Worm (Caenorhabditis elegans): ENCODE data around the gene B0303.16.

Gene B0303.16

DNA sequence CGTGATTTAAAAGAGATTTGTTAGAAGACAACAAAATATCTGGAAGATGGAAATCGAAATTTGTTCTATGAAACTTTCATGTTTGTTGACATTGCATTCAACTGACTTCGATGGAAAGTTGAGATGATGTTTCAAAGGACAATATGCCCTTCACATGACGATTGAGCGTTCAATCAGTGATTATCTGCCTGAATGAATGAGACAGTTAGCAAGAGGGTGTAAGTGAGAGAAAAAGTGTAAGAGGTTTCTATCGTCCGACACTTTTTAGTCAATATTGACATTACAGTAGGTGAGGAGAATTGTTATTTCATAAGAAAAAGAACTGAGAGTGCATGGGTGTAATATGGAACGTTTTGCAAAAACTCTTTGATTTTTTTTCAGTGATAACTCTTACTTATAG, 28.4 kb downstream of the B0303.16 start:
- TF ChIP-seq lin-11 (tag; optimal IDR thresholded peaks at IDR 0.05) (no peak), elt-1 (tag; optimal IDR thresholded peaks at IDR 0.05) (no peak), nhr-12 (tag; optimal IDR thresholded peaks at IDR 0.05) (no peak), nhr-21 (tag; optimal IDR thresholded peaks at IDR 0.05) (no peak), aly-2 (tag; optimal IDR thresholded peaks at IDR 0.05) (no peak), nhr-25 (tag; optimal IDR thresholded peaks at IDR 0.05) (no peak), nhr-11 (tag; optimal IDR thresholded peaks at IDR 0.05) (no peak), ztf-1 (GFP tag; conservative IDR thresholded peaks at IDR 0.05) (no peak), blmp-1 (tag; optimal IDR thresholded peaks at IDR 0.05; ENCODE audit: insufficient read depth) (peak; percentile 55), unc-62 (GFP tag; optimal IDR thresholded peaks at IDR 0.05) (no peak), nhr-6 (tag; optimal IDR thresholded peaks at IDR 0.05) (peak; percentile 38), unc-39 (tag; optimal IDR thresholded peaks at IDR 0.05) (no peak), mbf-1 (tag; optimal IDR thresholded peaks at IDR 0.05) (no peak), lsy-2 (tag; optimal IDR thresholded peaks at IDR 0.05) (peak in 1 of 2 experiments; percentile 15), Y55F3AM.14 (GFP tag; optimal IDR thresholded peaks at IDR 0.05) (no peak), C34F6.9 (tag; optimal IDR thresholded peaks at IDR 0.05) (no peak), alr-1 (tag; optimal IDR thresholded peaks at IDR 0.05) (no peak), skn-1 (tag; optimal IDR thresholded peaks at IDR 0.05) (no peak), nhr-23 (tag; optimal IDR thresholded peaks at IDR 0.05) (no peak), elt-3 (tag; optimal IDR thresholded peaks at IDR 0.05) (no peak), ceh-16 (tag; optimal IDR thresholded peaks at IDR 0.05) (no peak), crh-2 (tag; optimal IDR thresholded peaks at IDR 0.05) (peak; percentile 34), ama-1 (optimal IDR thresholded peaks at IDR 0.05) (no peak), ceh-82 (tag; optimal IDR thresholded peaks at IDR 0.05) (no peak), nhr-77 (tag; optimal IDR thresholded peaks at IDR 0.05) (no peak), zag-1 (tag; optimal IDR thresholded peaks at IDR 0.05) (no peak), egl-27 (tag; optimal IDR thresholded peaks at IDR 0.05) (no peak), dmd-4 (tag; optimal IDR thresholded peaks at IDR 0.05) (no peak), snpc-4 (tag; optimal IDR thresholded peaks at IDR 0.05) (no peak), peb-1 (tag; optimal IDR thresholded peaks at IDR 0.05) (no peak), fos-1 (tag; optimal IDR thresholded peaks at IDR 0.05) (peak; percentile 21), sma-3 (GFP tag; optimal IDR thresholded peaks at IDR 0.05) (no peak), R02D3.7 (tag; optimal IDR thresholded peaks at IDR 0.05) (no peak), mab-5 (tag; optimal IDR thresholded peaks at IDR 0.05) (no peak), lin-39 (tag; optimal IDR thresholded peaks at IDR 0.05) (no peak), sma-9 (GFP tag; optimal IDR thresholded peaks at IDR 0.05) (peak; percentile 76), sma-9 (tag; optimal IDR thresholded peaks at IDR 0.05) (no peak), ZK546.5 (tag; optimal IDR thresholded peaks at IDR 0.05) (no peak), nhr-129 (tag; optimal IDR thresholded peaks at IDR 0.05) (peak; percentile 75), unc-55 (GFP tag; optimal IDR thresholded peaks at IDR 0.05) (no peak), sem-4 (tag; optimal IDR thresholded peaks at IDR 0.05) (no peak), ztf-11 (tag; optimal IDR thresholded peaks at IDR 0.05) (no peak), ztf-4 (tag; optimal IDR thresholded peaks at IDR 0.05) (no peak), gmeb-1 (tag; optimal IDR thresholded peaks at IDR 0.05) (no peak), lin-13 (GFP tag; optimal IDR thresholded peaks at IDR 0.05) (no peak), nhr-10 (tag; optimal IDR thresholded peaks at IDR 0.05) (no peak), F13H6.1 (tag; optimal IDR thresholded peaks at IDR 0.05) (peak; percentile 5), mdl-1 (tag; optimal IDR thresholded peaks at IDR 0.05) (no peak), nhr-237 (tag; optimal IDR thresholded peaks at IDR 0.05) (no peak)

ce11 chrIII:8733667-8734066, 28.8 kb downstream of the B0303.16 start:
- TF ChIP-seq blmp-1 (tag; optimal IDR thresholded peaks at IDR 0.05; ENCODE audit: insufficient read depth): no peak
- no peak for TF ChIP-seq C34F6.9 (tag; optimal IDR thresholded peaks at IDR 0.05)
- peak; percentile 94 for TF ChIP-seq sma-9 (GFP tag; optimal IDR thresholded peaks at IDR 0.05)
- TF ChIP-seq sma-9 (tag; optimal IDR thresholded peaks at IDR 0.05): no peak
- peak; percentile 61 for TF ChIP-seq fos-1 (tag; optimal IDR thresholded peaks at IDR 0.05)
- peak; percentile 57 for TF ChIP-seq gmeb-1 (tag; optimal IDR thresholded peaks at IDR 0.05)
- TF ChIP-seq peb-1 (tag; optimal IDR thresholded peaks at IDR 0.05): no peak
- TF ChIP-seq mdl-1 (tag; optimal IDR thresholded peaks at IDR 0.05): peak; percentile 34 to 56
- peak; percentile 43 for TF ChIP-seq crh-2 (tag; optimal IDR thresholded peaks at IDR 0.05)

Measured in whole organism, L2 larva.